Fruit fly (Drosophila melanogaster) whole organism: ENCODE results near the gene ND-49.

ENCODE experiments used
- CG8478 ChIP-seq: fragments of >200 bp; optimal IDR thresholded peaks from 2 replicates; lab custom pipeline; 2018; ENCODE audit warnings: inconsistent platforms
- Dll ChIP-seq: fragments of >200 bp; optimal IDR thresholded peaks from 2 replicates; lab custom pipeline; 2017
- EcR ChIP-seq, 2 experiments: fragments of >200 bp; optimal IDR thresholded peaks; 2 replicates each; lab custom pipeline; 2017; ENCODE audit warnings: missing biosample characterization in 2 of 2, missing genetic modification characterization in 2 of 2, missing genetic modification reagents in 2 of 2
- pan ChIP-seq: fragments of >200 bp; optimal IDR thresholded peaks from 2 replicates; lab custom pipeline; 2017
- psq ChIP-seq: fragments of >200 bp; optimal IDR thresholded peaks from 2 replicates; lab custom pipeline; 2017
- usp ChIP-seq: fragments of >200 bp; optimal IDR thresholded peaks from 2 replicates; lab custom pipeline; 2017; ENCODE audit warnings: missing biosample characterization, missing genetic modification characterization, mixed read lengths

The ND-49 gene

DNA sequence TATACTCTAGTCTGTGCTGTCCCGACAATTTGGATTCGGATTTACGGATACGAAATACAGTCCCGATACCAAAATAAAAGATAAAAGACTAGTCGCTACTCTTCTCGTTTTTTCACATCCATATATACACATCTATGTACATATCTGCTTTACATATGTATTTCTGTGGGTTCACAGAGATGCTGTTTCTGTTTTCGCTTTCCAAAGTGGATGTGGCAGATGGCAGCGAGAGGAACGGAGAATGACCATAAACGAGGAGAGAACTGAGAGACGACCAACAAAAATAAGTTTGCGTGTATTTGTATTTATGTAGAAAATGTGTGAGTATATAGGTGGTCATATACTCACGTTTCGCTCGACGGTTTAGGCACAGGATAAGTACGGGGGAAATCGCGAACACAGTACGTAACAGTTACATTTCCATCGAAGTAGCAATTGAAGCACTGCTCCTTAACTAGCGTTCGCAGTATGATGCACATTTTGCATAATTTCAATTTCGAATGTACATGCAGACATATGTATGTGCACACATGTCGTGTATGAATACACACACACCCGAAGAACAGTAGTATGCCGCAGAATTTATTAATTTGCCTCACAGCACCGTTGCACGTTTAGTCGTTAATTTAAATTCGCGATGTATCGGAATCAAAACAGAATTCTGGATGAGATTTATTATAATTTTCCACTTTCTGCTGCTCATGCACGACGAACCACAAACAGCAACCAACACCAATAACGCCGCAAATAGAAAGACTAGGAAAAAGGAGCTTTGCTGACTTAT lies 14.1 kb downstream of the ND-49 start, which contains the start of gene Tdg:
Gene Tdg, minus strand, starts transcription at position 760 of the 784 bp plus-strand sequence.
- TF ChIP-seq EcR (GFP tag; optimal IDR thresholded peaks at IDR 0.05; lab: Kevin White, UChicago): no peak
- TF ChIP-seq pan (lab: Kevin White, UChicago): no peak
- TF ChIP-seq CG8478: no peak
- TF ChIP-seq usp: no peak
- TF ChIP-seq psq: no peak
- no peak for TF ChIP-seq Dll (lab: Kevin White, UChicago)

DNA sequence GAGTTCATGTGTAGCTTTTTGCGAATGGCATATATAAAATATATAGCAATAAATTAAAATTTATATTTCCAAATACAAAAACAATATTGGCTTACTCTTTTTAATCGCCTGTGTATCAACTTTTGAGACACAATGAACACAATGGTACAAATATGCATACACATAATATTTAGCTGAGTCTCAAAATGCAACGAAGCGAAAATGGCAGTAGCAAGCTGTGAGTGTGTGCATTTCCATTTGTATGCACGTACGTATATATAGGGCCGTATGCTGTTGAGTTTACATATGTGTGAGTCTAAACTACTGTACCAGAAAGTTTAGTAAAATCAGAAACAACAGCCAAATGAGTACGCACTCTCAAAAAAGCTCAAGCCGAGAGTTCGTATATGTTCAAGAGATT lies 16.6 kb downstream of the ND-49 start:
- no peak for TF ChIP-seq psq
- no peak for TF ChIP-seq CG8478
- no peak for TF ChIP-seq EcR (GFP tag; optimal IDR thresholded peaks at IDR 0.05; lab: Kevin White, UChicago)
- TF ChIP-seq pan (lab: Kevin White, UChicago): no peak
- no peak for TF ChIP-seq Dll (lab: Kevin White, UChicago)
- TF ChIP-seq usp: no peak

DNA sequence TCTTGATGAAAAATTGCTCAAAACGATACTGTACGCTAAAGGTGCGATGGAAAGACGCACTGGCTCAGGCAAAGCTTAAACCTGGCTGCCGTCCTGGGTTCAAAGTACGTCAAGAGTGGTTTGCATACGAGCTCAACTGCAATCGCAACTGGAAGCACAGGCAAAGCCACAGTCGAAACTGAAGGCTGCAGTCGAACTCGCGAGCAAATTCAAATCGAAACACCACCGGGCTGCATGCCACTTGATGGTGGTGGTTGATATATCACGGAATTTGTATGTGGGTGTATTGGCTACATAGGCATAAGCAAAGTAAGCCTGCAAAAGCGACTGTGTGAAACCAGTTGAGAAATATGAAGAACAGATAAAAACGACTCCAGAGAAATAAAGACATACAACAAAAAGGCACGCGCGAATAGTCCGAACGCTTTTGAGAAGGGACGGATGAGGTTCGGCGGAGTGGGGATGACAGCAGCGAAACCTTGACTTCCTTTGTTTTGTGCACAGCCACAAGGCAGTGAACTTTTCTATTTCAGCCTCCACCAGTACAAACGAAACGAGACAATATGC lies 51.9 kb downstream of the ND-49 start:
- TF ChIP-seq psq (no peak), usp (no peak), EcR (GFP tag; optimal IDR thresholded peaks at IDR 0.05; lab: Kevin White, UChicago) (no peak), pan (lab: Kevin White, UChicago) (no peak), Dll (lab: Kevin White, UChicago) (no peak), CG8478 (no peak)
